Worm (Caenorhabditis elegans) whole organism, L4/young adult: ENCODE results near the gene fbxa-42.

ENCODE experiments used
- W03F9.2 ChIP-seq: fragments of 150-350 bp; optimal IDR thresholded peaks from 2 replicates; lab custom pipeline; 2014; ENCODE audit warnings: missing biosample characterization, missing genetic modification characterization
- dao-5 ChIP-seq: sonication (generic microtip); optimal IDR thresholded peaks from 2 replicates; lab custom pipeline; 2016; ENCODE audit warnings: missing genotype, missing genetic modification characterization, moderate library complexity, missing compliant biosample characterization
- him-1 ChIP-seq: sonication (generic microtip); optimal IDR thresholded peaks from 2 replicates; lab custom pipeline; 2016; ENCODE audit warnings: missing genotype, missing genetic modification reagents, missing genetic modification characterization, missing compliant biosample characterization

fbxa-42 gene

ce11 chrIII:2272075-2272474 is 10.8 kb upstream of the fbxa-42 start, which contains the start of gene fbxa-48:
fbxa-48 (minus strand) TSS chrIII:2272175.
- TF ChIP-seq dao-5 (tag; lab: Kevin White, UChicago): no peak
- TF ChIP-seq him-1 (tag; lab: Kevin White, UChicago): no peak
- no peak for TF ChIP-seq W03F9.2

ce11 chrIII:2265986-2266701 is 4.9 kb upstream of the fbxa-42 start, which contains the start of gene fbxa-9:
fbxa-9 (plus strand) TSS chrIII:2266651.
- TF ChIP-seq him-1 (tag; lab: Kevin White, UChicago): no peak
- TF ChIP-seq dao-5 (tag; lab: Kevin White, UChicago): no peak
- no peak for TF ChIP-seq W03F9.2

DNA sequence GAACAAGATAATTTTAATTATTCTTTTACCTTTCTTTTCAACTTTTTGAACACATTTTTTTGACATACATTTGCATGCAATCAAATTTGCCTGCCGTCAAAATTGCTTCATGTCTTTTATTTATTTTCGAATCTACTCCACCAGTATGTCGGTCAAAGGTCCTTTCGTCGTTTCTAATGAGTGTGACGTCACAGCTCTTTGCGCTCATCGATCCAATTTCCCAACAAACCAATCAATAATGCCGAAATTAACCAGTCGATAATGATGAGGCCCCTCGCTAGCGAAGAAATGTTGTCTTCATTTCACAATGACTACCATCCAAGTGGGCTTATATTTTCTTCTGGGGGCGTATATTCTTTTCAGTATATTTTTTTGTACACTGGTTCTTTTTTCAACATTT is 1.7 kb upstream of the fbxa-42 start, which contains the start of gene Y54F10BM.6:
TSS of gene Y54F10BM.6 (plus strand) at position 301 of the 400 bp plus-strand sequence.
- TF ChIP-seq him-1 (tag; lab: Kevin White, UChicago): no peak
- no peak for TF ChIP-seq dao-5 (tag; lab: Kevin White, UChicago)
- no peak for TF ChIP-seq W03F9.2

ce11 chrIII:2259329-2259728 is 1.9 kb downstream of the fbxa-42 start:
- TF ChIP-seq W03F9.2 (no peak), dao-5 (tag; lab: Kevin White, UChicago) (no peak)

ce11 chrIII:2258863-2259262 is 2.4 kb downstream of the fbxa-42 start, which contains the start of gene fbxa-43:
fbxa-43 (minus strand) TSS chrIII:2258963.
- TF ChIP-seq W03F9.2 (no peak), dao-5 (tag; lab: Kevin White, UChicago) (no peak), him-1 (tag; lab: Kevin White, UChicago) (no peak)

ce11 chrIII:2255522-2255921 is 5.7 kb downstream of the fbxa-42 start, which contains the start of gene fbxa-71:
fbxa-71 (plus strand) TSS chrIII:2255822.
- TF ChIP-seq dao-5 (tag; lab: Kevin White, UChicago) (no peak), him-1 (tag; lab: Kevin White, UChicago) (no peak), W03F9.2 (no peak)

DNA sequence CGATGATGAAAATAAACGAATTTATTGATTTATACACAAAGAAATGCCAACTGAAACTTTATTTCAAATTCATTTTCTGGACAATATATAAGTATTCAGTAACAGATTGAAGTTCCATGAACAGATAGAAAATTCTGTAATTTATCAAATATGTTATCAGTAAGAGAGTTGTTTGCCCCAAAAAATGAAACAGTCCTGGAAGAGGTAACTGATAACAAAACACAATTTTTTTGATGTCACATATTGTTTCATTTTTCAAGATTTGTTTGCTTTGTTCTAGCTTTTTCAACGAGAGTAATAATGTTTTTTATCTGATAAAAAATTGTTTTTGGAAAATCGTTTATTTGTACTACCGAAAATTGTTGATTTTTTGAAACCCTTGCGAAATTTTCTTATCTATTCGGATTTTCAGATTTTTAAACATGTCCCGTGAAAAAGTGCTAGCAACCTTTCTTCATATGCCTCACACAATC is 8.2 kb downstream of the fbxa-42 start, which contains the start of gene fbxa-73:
TSS of gene fbxa-73 (plus strand) at position 423 of the 473 bp plus-strand sequence.
- TF ChIP-seq him-1 (tag; lab: Kevin White, UChicago): no peak

- TF ChIP-seq dao-5 (tag; lab: Kevin White, UChicago) (no peak), W03F9.2 (no peak), him-1 (tag; lab: Kevin White, UChicago) (no peak)
Observed at ce11 chrIII:2251348-2251747, 9.9 kb downstream of the fbxa-42 start, which contains the start of gene fbxa-7. fbxa-7 (minus strand) TSS chrIII:2251448.

DNA sequence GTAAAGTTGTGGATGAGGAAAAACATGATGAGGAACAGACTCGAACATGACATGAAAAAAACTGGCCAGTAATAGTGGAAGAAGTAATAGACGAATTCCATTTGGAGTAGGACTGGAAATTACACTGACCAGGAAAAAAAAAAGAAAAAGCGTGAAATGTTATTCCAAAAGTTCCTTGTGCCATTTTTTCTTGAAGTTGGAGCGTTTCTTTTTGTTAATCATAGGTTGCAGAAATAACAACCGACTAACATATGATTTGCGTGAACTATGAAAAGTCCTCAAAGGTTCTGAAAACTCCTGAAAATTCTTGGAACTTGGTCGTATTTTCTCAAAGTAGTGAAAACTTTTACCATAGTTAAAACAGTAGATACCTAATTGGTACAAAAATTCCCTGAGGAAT is 15.5 kb downstream of the fbxa-42 start, which contains the start of gene srd-67:
TSS of gene srd-67 (minus strand) at position 101 of the 400 bp plus-strand sequence.
- TF ChIP-seq W03F9.2: no peak
- no peak for TF ChIP-seq him-1 (tag; lab: Kevin White, UChicago)

DNA sequence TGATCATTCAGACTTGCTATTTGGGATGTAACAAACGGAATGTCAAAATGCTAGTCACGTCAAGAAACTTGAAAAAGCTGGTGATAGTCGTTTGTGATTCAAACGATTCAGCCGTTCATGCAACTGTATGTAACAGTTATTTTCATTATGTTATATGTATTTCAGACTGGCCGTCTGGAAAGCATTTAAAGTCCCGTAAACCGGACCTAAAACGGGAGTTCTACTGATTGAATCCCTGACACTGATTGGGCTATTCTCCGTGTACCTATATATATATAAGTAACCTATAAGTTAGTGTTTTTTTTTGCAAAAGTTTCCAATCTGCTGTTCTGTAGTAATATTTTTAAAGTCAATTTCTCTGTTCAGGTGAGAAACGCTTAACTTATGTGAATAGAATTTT is 17.6 kb downstream of the fbxa-42 start:
- TF ChIP-seq him-1 (tag; lab: Kevin White, UChicago) (no peak), dao-5 (tag; lab: Kevin White, UChicago) (no peak), W03F9.2 (no peak)

DNA sequence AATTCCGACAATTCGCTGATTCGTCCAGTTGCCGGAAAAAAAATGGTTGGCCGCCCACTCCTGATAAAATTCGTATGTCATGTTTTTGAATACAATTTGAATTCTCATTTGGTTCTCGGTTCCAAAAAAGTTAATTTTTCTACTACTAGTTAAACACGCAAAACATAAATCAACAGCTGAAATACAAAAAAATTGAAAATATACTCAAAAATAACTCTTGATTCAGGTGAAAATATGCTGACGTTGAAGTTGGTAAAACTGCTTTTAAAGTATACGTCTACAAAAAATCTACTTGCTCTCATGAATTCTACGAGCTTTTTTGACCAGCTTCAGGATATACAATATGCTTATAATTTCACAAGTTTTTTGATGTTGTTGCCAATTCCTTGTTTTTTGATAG is 20.8 kb downstream of the fbxa-42 start, which contains the start of gene srz-56:
TSS of gene srz-56 (plus strand) at position 301 of the 400 bp plus-strand sequence.
- TF ChIP-seq dao-5 (tag; lab: Kevin White, UChicago) (no peak), him-1 (tag; lab: Kevin White, UChicago) (no peak), W03F9.2 (no peak)

ce11 chrIII:2239587-2240144 is 21.6 kb downstream of the fbxa-42 start, which contains the start of gene C39B5.10:
C39B5.10 (minus strand) TSS chrIII:2239637.
- TF ChIP-seq W03F9.2 (no peak), dao-5 (tag; lab: Kevin White, UChicago) (no peak), him-1 (tag; lab: Kevin White, UChicago) (no peak)

ce11 chrIII:2234192-2234934 is 26.9 kb downstream of the fbxa-42 start, which contains the start of gene C39B5.2:
C39B5.2 (plus strand) TSS chrIII:2234884.
- no peak for TF ChIP-seq W03F9.2
- no peak for TF ChIP-seq him-1 (tag; lab: Kevin White, UChicago)
- TF ChIP-seq dao-5 (tag; lab: Kevin White, UChicago): no peak
